Worm (Caenorhabditis elegans): ENCODE measurements around the gene B0457.4.

DNA sequence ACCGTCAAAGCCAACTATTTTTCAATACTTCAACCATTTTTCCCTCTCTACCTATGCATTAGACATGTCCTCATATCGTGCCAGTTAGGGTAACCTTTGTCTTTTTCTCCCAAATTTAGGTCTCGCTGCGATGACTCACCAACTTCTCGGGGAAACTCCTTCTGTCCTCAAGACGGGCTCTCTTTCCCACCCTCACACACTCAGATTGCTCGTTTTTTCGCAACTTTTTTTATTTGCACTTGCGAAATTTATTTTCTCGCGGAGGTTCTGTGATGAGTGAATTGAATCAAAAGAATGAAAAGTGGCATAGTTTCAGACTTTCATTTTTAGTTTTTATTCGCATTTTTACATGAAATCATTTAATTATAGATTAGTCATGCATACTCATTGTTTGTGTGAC is 8.5 kb upstream of the B0457.4 start:
- no peak for TF ChIP-seq nfya-1 (tag; optimal IDR thresholded peaks at IDR 0.05; ENCODE audit: borderline replicate concordance, insufficient read depth)
- TF ChIP-seq F52B5.7 (tag; optimal IDR thresholded peaks at IDR 0.05), result no peak
- no peak for TF ChIP-seq ama-1 (optimal IDR thresholded peaks at IDR 0.05)
- no peak for TF ChIP-seq ama-1 (GFP tag; optimal IDR thresholded peaks at IDR 0.05)
- TF ChIP-seq rpc-1 (optimal IDR thresholded peaks at IDR 0.05), result no peak
- TF ChIP-seq rpc-1 (tag; optimal IDR thresholded peaks at IDR 0.05), result no peak
- TF ChIP-seq unc-130 (GFP tag; optimal IDR thresholded peaks at IDR 0.05), result no peak
- TF ChIP-seq ekl-4 (GFP tag; IDR thresholded peaks at IDR 0.05), result no peak
- no peak for TF ChIP-seq him-1 (tag; optimal IDR thresholded peaks at IDR 0.05)
- no peak for TF ChIP-seq unc-62 (GFP tag; optimal IDR thresholded peaks at IDR 0.05)
- no peak for TF ChIP-seq B0019.2 (GFP tag; conservative IDR thresholded peaks at IDR 0.05)
- TF ChIP-seq F39B2.1 (GFP tag; IDR thresholded peaks at IDR 0.05), result no peak
